Fruit fly (Drosophila melanogaster) whole organism, adult: ENCODE results near the gene Cpr65Ea.

Experiments used
- CG11617 ChIP-seq: fragments of 200-800 bp; sonication (Bioruptor generic); optimal IDR thresholded peaks from 2 replicates; lab custom pipeline; 2017; ENCODE audit warnings: mild to moderate bottlenecking, missing biosample characterization, missing genetic modification reagents, missing genetic modification characterization
- CG12768 ChIP-seq: fragments of 200-800 bp; sonication (Bioruptor generic); optimal IDR thresholded peaks from 2 replicates; lab custom pipeline; 2017; ENCODE audit warnings: missing biosample characterization, missing genetic modification characterization, mild to moderate bottlenecking, moderate library complexity, missing genetic modification reagents
- CG14711 ChIP-seq: fragments of 200-800 bp; sonication (Bioruptor generic); optimal IDR thresholded peaks from 2 replicates; lab custom pipeline; 2018; ENCODE audit warnings: missing biosample characterization, mild to moderate bottlenecking, missing genetic modification characterization, moderate library complexity
- CG1620 ChIP-seq: fragments of 200-800 bp; sonication (Bioruptor generic); optimal IDR thresholded peaks from 2 replicates; lab custom pipeline; 2016; ENCODE audit warnings: missing biosample characterization, missing genetic modification characterization
- CG33017 ChIP-seq: fragments of 200-800 bp; sonication (Bioruptor generic); optimal IDR thresholded peaks from 2 replicates; lab custom pipeline; 2018; ENCODE audit warnings: missing biosample characterization, mild to moderate bottlenecking, missing genetic modification characterization, moderate library complexity
- CG5204 ChIP-seq: fragments of 200-800 bp; sonication (Bioruptor generic); optimal IDR thresholded peaks from 2 replicates; lab custom pipeline; 2016; ENCODE audit warnings: missing biosample characterization, missing genetic modification characterization
- CG7045 ChIP-seq: fragments of 200-800 bp; sonication (Bioruptor generic); optimal IDR thresholded peaks from 2 replicates; lab custom pipeline; 2017; ENCODE audit warnings: missing biosample characterization, mild to moderate bottlenecking, missing genetic modification characterization
- CG7101 ChIP-seq: fragments of 200-800 bp; sonication (Bioruptor generic); optimal IDR thresholded peaks from 2 replicates; lab custom pipeline; 2018; ENCODE audit warnings: missing biosample characterization, mild to moderate bottlenecking, missing genetic modification characterization, moderate library complexity
- Clk ChIP-seq: fragments of 200-800 bp; sonication (Bioruptor generic); optimal IDR thresholded peaks from 2 replicates; lab custom pipeline; 2017; ENCODE audit warnings: missing biosample characterization, missing genetic modification characterization
- Crg-1 ChIP-seq: fragments of 200-800 bp; sonication (Bioruptor generic); optimal IDR thresholded peaks from 2 replicates; lab custom pipeline; 2016; ENCODE audit warnings: missing biosample characterization, missing genetic modification characterization
- Mnt ChIP-seq: fragments of 200-800 bp; sonication (Bioruptor generic); optimal IDR thresholded peaks from 2 replicates; lab custom pipeline; 2016; ENCODE audit warnings: missing biosample characterization, mild to moderate bottlenecking, missing genetic modification characterization
- bab1 ChIP-seq: fragments of 200-800 bp; sonication (Bioruptor generic); optimal IDR thresholded peaks from 3 replicates; lab custom pipeline; 2019; ENCODE audit warnings: missing biosample characterization, mild to moderate bottlenecking, missing genetic modification characterization, moderate library complexity
- cic ChIP-seq: fragments of 200-800 bp; sonication (Bioruptor generic); optimal IDR thresholded peaks from 2 replicates; lab custom pipeline; 2017; ENCODE audit warnings: missing biosample characterization, mild to moderate bottlenecking, missing genetic modification characterization, moderate library complexity
- cnc ChIP-seq, 2 experiments: fragments of >200 bp; optimal IDR thresholded peaks; 2 replicates each; lab custom pipeline; 2017
- kay ChIP-seq: fragments of 200-800 bp; sonication (Bioruptor generic); peaks from one replicate; lab custom pipeline; 2016; ENCODE audit warnings: missing biosample characterization, missing genetic modification characterization, borderline replicate concordance
- ovo ChIP-seq: fragments of 200-800 bp; sonication (Bioruptor generic); optimal IDR thresholded peaks from 2 replicates; lab custom pipeline; 2016; ENCODE audit warnings: missing biosample characterization, missing genetic modification characterization
- pad ChIP-seq: fragments of 200-800 bp; sonication (Bioruptor generic); optimal IDR thresholded peaks from 3 replicates; lab custom pipeline; 2017; ENCODE audit warnings: missing biosample characterization, missing genetic modification characterization, mild to moderate bottlenecking, moderate library complexity, missing genetic modification reagents
- tj ChIP-seq: fragments of 200-800 bp; sonication (Bioruptor generic); optimal IDR thresholded peaks from 3 replicates; lab custom pipeline; 2017; ENCODE audit warnings: missing biosample characterization, mild to moderate bottlenecking, missing genetic modification characterization, moderate library complexity
- toe ChIP-seq: fragments of 200-800 bp; sonication (Bioruptor generic); optimal IDR thresholded peaks from 2 replicates; lab custom pipeline; 2016; ENCODE audit warnings: missing biosample characterization, missing genetic modification characterization

Gene Cpr65Ea

DNA sequence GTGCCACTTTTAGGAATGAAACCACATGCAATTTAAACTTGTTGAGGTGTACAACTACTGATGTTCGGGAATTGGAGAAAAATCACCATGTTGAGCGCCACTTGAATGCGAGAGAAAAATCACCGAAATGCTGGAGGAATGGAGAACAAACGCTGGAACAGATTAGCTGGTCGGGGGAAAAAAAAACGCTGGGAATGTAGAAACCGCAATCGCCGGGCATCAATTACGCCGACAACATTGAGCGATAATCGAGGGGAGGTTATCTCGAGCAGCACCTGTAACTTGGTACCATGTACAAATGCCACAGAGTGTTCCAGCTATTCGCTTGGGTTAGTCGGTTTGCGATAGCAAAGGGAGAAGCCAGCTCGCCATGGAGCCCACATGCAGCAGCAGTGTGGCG lies 20.4 kb downstream of the Cpr65Ea start, which contains the start of gene CG14823:
TSS of gene CG14823 (plus strand) at position 301 of the 400 bp plus-strand sequence.
- TF ChIP-seq cnc (optimal IDR thresholded peaks at IDR 0.05; lab: Kevin White, UChicago), result no peak
- TF ChIP-seq Clk, result no peak
- no peak for TF ChIP-seq CG7045 (GFP tag; lab: Kevin White, UChicago)
- TF ChIP-seq CG5204 (GFP tag; lab: Kevin White, UChicago), result no peak
- no peak for TF ChIP-seq ovo (GFP tag; lab: Kevin White, UChicago)
- TF ChIP-seq CG33017, result no peak
- no peak for TF ChIP-seq Crg-1 (GFP tag; lab: Kevin White, UChicago)
- TF ChIP-seq toe (GFP tag; lab: Kevin White, UChicago), result no peak
- no peak for TF ChIP-seq CG12768 (GFP tag; lab: Kevin White, UChicago)
- no peak for TF ChIP-seq pad (GFP tag; lab: Kevin White, UChicago)
- no peak for TF ChIP-seq CG7101 (tag; lab: Kevin White, UChicago)
- TF ChIP-seq CG11617 (GFP tag; lab: Kevin White, UChicago), result no peak
- TF ChIP-seq cic, result no peak

DNA sequence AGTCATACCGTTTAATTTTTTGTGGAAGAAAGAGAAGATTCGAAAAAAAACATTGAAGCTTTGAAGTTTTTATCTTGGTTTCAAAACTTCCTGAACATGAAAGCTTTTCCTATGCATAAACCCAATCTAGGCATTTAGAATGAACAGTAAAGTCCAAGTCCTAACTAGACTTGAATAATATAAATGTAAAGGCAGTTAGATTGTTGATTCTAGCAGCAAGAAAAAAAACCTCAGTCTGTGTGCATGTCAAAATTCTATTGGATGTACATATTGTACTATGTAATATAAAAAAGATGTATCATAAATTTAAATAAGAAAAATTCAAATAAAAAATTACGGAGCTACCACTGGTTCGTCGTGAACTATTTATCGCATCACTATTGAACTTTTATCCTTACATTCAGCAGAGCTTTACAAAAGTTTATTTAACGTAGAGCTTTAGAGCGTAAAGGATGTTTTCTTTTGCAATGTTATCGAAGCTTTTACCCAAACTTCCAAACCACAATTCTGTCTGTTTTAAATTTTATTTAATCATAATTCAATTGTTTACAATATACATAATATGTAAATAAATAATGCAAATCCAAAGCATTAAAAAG lies 27.9 kb downstream of the Cpr65Ea start:
- TF ChIP-seq CG14711 (tag; lab: Kevin White, UChicago) (no peak), kay (GFP tag; lab: Kevin White, UChicago) (no peak), bab1 (GFP tag; lab: Kevin White, UChicago) (no peak), cnc (optimal IDR thresholded peaks at IDR 0.05; lab: Kevin White, UChicago) (no peak), Clk (no peak)

DNA sequence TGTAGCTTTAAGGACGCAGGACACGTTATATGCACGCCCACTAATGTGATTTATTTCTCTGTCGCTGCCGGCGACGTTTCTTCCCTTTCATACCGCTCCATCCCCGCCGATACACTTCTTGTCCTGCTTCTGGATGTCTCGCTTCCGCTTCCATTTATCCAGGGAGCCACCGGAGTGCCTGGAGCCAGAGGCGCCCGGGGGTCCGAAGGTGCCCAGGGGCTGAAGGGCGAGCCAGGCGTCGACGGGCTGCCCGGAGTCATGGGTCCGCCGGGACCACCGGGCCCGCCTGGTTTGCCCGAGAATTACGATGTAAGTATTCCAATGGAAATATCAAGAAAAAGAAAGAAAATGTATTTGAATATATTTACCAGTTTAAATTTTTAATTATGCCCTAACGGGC lies 48.6 kb downstream of the Cpr65Ea start:
- TF ChIP-seq CG1620 (GFP tag; lab: Kevin White, UChicago), result no peak
- no peak for TF ChIP-seq Mnt
- no peak for TF ChIP-seq Clk
- TF ChIP-seq CG7045 (GFP tag; lab: Kevin White, UChicago), result no peak
- no peak for TF ChIP-seq CG5204 (GFP tag; lab: Kevin White, UChicago)
- TF ChIP-seq tj (GFP tag; lab: Kevin White, UChicago), result no peak
- no peak for TF ChIP-seq toe (GFP tag; lab: Kevin White, UChicago)
- TF ChIP-seq ovo (GFP tag; lab: Kevin White, UChicago), result no peak
